Worm (Caenorhabditis elegans) whole organism, L4 larva: ENCODE measurements around the gene nhr-277.

Source experiments
- lsy-2 ChIP-seq, 2 experiments: fragments of 150-350 bp in 1 of 2; sonication (generic microtip) in 1 of 2; optimal IDR thresholded peaks; 2 replicates each; lab custom pipeline; 2014 to 2017; ENCODE audit warnings: missing biosample characterization in 2 of 2, missing genetic modification characterization in 2 of 2
- nhr-25 ChIP-seq: sonication (generic microtip); optimal IDR thresholded peaks from 2 replicates; lab custom pipeline; 2017; ENCODE audit warnings: missing genetic modification characterization, mild to moderate bottlenecking, missing compliant biosample characterization, antibody characterized with exemption, moderate library complexity, borderline replicate concordance; ENCODE audit not compliant: insufficient read depth

ce11 chrIV:2753541-2753940 lies 10.7 kb downstream of the nhr-277 start:
- TF ChIP-seq nhr-25 (tag; lab: Kevin White, UChicago) (no peak), lsy-2 (tag; optimal IDR thresholded peaks at IDR 0.05; lab: Kevin White, UChicago) (no peak)
